In the genomic region with DNA sequence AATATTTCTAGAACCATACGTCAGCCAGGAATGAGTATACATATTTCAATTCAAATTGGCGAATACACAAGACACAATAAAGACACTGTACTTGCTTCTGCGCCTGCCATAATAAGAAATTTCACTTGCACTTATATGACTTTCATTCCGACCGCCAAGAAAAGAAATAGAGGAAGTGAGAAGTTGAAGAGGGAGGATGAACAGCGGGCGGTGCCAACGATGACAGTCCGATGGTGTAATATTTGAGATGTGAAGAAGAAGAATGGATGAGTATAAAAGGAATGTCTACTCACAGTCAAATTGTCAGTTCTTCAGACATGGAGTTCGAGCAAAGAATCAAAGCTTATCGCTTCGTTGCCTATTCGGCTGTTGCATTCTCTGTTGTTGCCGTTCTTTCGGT, we compare ENCODE assay signal across 2 worm cellular contexts.
TF ChIP-seq lines count a peak whose summit lies in the region.

A gene (plus strand): TSS at position 301 of the 400 bp plus-strand sequence.

TF ChIP-seq in whole organism, L1 larva, 84 proteins besides CTCF, POLR2A, EP300 and RAD21:
- TF ChIP-seq aly-2 (tag; optimal IDR thresholded peaks at IDR 0.05; lab: Kevin White, UChicago) (no peak), blmp-1 (tag; optimal IDR thresholded peaks at IDR 0.05; lab: Kevin White, UChicago) (peak; percentile 73)

TF ChIP-seq in whole organism, L3 larva, 47 proteins besides CTCF, POLR2A, EP300 and RAD21:
- TF ChIP-seq daf-12 (tag; optimal IDR thresholded peaks at IDR 0.05; lab: Kevin White, UChicago), result no peak
- peak; percentile 6 for TF ChIP-seq nhr-25 (tag; optimal IDR thresholded peaks at IDR 0.05; lab: Kevin White, UChicago)
